Fruit fly (Drosophila melanogaster): ENCODE results near the gene CG42300.

DNA sequence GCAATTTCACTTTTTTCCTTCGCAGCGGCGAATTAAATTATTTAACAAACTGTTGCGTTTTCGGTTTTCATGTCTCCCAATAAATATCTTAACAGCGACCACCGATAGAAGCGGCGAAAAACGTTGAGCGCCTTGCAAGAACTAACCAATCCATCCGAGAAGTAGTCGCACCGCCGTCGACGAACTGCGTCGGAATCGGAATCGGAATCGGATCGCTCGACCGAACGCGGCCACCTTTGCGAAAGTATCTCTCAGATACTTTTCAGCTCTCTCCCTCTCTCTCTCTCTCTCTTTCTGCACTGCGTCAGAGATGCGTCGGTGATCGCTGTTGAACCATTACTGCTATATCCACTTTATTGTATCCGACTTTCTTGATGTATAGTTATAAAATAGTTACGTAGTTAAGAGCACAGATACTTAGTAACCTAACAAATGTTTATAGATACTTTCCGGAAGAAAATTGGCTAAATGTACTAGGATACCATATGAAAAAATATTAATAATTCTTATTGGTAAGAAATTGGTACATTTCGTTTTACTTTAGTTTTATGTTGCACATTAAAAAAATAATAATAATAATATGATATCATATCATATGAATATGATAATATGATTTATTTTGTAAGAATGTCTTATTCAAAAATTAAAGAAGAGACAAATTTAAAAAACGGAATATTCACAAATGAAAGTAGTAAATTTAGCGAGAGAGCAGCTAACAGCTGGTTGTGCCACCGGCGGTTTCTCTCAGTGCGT, 37.8 kb upstream of the CG42300 start, which contains the start of gene Chsy:
- TF ChIP-seq CG8478 (optimal IDR thresholded peaks at IDR 0.05) (no peak), Dll (optimal IDR thresholded peaks at IDR 0.05) (no peak), pan (optimal IDR thresholded peaks at IDR 0.05) (no peak), usp (GFP tag; optimal IDR thresholded peaks at IDR 0.05) (no peak)
